Fruit fly (Drosophila melanogaster): Measurements from ENCODE around the gene Cip4.

DNA sequence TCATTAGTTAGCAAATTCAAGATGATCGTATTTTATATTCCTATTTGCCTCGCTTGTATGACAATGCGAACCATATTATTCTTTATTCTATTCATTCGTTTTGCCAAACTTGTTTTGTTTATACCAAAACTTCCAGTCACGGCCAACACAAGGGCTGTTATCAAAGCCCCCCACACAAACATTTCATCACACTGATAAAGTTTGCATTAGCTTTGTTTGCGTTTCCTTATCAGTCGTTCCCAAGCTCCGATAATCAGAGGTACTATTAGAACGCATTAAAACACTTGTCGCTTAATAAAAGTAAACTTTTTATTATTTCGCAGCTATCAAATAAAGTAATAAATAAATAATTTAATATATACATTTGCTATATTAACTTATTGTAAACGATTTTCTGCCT, 70.2 kb downstream of the Cip4 start:
- no peak for TF ChIP-seq h (optimal IDR thresholded peaks at IDR 0.05)
- TF ChIP-seq ttk (optimal IDR thresholded peaks at IDR 0.05), result no peak
- TF ChIP-seq psq (optimal IDR thresholded peaks at IDR 0.05), result no peak
- TF ChIP-seq Sin3A (optimal IDR thresholded peaks at IDR 0.05), result no peak
- no peak for TF ChIP-seq Myc (optimal IDR thresholded peaks at IDR 0.05)
- TF ChIP-seq insv (optimal IDR thresholded peaks at IDR 0.05), result no peak

Measured in Kc167 (cell line).